Fruit fly (Drosophila melanogaster) whole organism, pupa: ENCODE data around the gene Zip71B.
A peak's percentile ranks its signal among the peaks of the same experiment; 100 is the strongest.

Source experiments
- CG10348 ChIP-seq: fragments of 200-800 bp; sonication (Bioruptor generic); IDR thresholded peaks from 2 replicates; pipeline ENCODE4 v1.3.6; 2022; ENCODE audit warnings: missing biosample characterization, missing genetic modification characterization
- CG12605 ChIP-seq: fragments of 200-800 bp; sonication (Bioruptor generic); IDR thresholded peaks from 2 replicates; pipeline ENCODE4 v1.3.6; 2022; ENCODE audit warnings: missing biosample characterization, missing genetic modification characterization
- CG13204 ChIP-seq: fragments of 200-800 bp; sonication (Bioruptor generic); optimal IDR thresholded peaks from 2 replicates; lab custom pipeline; 2018; ENCODE audit warnings: missing biosample characterization, mild to moderate bottlenecking, missing genetic modification characterization, moderate library complexity
- CG14655 ChIP-seq: fragments of 200-800 bp; sonication (Bioruptor generic); optimal IDR thresholded peaks from 3 replicates; lab custom pipeline; 2017; ENCODE audit warnings: mild to moderate bottlenecking, missing biosample characterization, missing genetic modification reagents, missing genetic modification characterization
- CG15710 ChIP-seq: fragments of 200-800 bp; sonication (Bioruptor generic); optimal IDR thresholded peaks from 2 replicates; lab custom pipeline; 2018; ENCODE audit warnings: missing biosample characterization, mild to moderate bottlenecking, missing genetic modification characterization, moderate library complexity
- CG17806 ChIP-seq: fragments of 200-800 bp; sonication (Bioruptor generic); optimal IDR thresholded peaks from 2 replicates; lab custom pipeline; 2018; ENCODE audit warnings: missing biosample characterization, mild to moderate bottlenecking, missing genetic modification characterization, moderate library complexity
- CG32121 ChIP-seq: fragments of 200-800 bp; sonication (Bioruptor generic); IDR thresholded peaks from 2 replicates; pipeline ENCODE4 v1.3.6; 2022; ENCODE audit warnings: missing biosample characterization, missing genetic modification characterization
- CG34367 ChIP-seq: fragments of 200-800 bp; sonication (Bioruptor generic); optimal IDR thresholded peaks from 2 replicates; lab custom pipeline; 2018; ENCODE audit warnings: missing biosample characterization, mild to moderate bottlenecking, missing genetic modification characterization
- CG4496 ChIP-seq: fragments of 200-800 bp; sonication (Bioruptor generic); IDR thresholded peaks from 3 replicates; pipeline ENCODE4 v1.3.6; 2022; ENCODE audit warnings: missing biosample characterization, missing genetic modification characterization
- CG8159 ChIP-seq: fragments of 200-800 bp; sonication (Bioruptor generic); optimal IDR thresholded peaks from 3 replicates; lab custom pipeline; 2018; ENCODE audit warnings: missing biosample characterization, mild to moderate bottlenecking, missing genetic modification characterization, moderate library complexity
- CG8301 ChIP-seq: fragments of 200-800 bp; sonication (Bioruptor generic); optimal IDR thresholded peaks from 2 replicates; lab custom pipeline; 2018; ENCODE audit warnings: missing biosample characterization, mild to moderate bottlenecking, missing genetic modification characterization
- CG9948 ChIP-seq: fragments of 200-800 bp; sonication (Bioruptor generic); optimal IDR thresholded peaks from 2 replicates; lab custom pipeline; 2018; ENCODE audit warnings: missing biosample characterization, mild to moderate bottlenecking, missing genetic modification characterization, moderate library complexity
- D1 ChIP-seq: fragments of 200-800 bp; sonication (Bioruptor generic); optimal IDR thresholded peaks from 2 replicates; lab custom pipeline; 2018; ENCODE audit warnings: missing biosample characterization, mild to moderate bottlenecking, missing genetic modification characterization, moderate library complexity
- EcR ChIP-seq: fragments of 200-800 bp; sonication (Bioruptor generic); optimal IDR thresholded peaks from 3 replicates; lab custom pipeline; 2019; ENCODE audit warnings: missing biosample characterization, missing genetic modification characterization, mild to moderate bottlenecking, moderate library complexity, missing genetic modification reagents
- Ets98B ChIP-seq: fragments of 200-800 bp; sonication (Bioruptor generic); IDR thresholded peaks from 2 replicates; pipeline ENCODE4 v1.3.6; 2022; ENCODE audit warnings: missing biosample characterization, missing genetic modification characterization
- Pif1A ChIP-seq: fragments of 200-800 bp; sonication (Bioruptor generic); optimal IDR thresholded peaks from 3 replicates; lab custom pipeline; 2016; ENCODE audit warnings: missing biosample characterization, missing genetic modification characterization
- Pif1B ChIP-seq: fragments of 200-800 bp; sonication (Bioruptor generic); optimal IDR thresholded peaks from 3 replicates; lab custom pipeline; 2016; ENCODE audit warnings: missing biosample characterization, missing genetic modification characterization
- Snoo ChIP-seq: fragments of 200-800 bp; sonication (Bioruptor generic); optimal IDR thresholded peaks from 3 replicates; lab custom pipeline; 2017; ENCODE audit warnings: missing biosample characterization, mild to moderate bottlenecking, missing genetic modification characterization, inconsistent platforms
- fd96Ca ChIP-seq: fragments of 200-800 bp; sonication (Bioruptor generic); IDR thresholded peaks from 3 replicates; pipeline ENCODE4 v1.3.6; 2022; ENCODE audit warnings: missing biosample characterization, missing genetic modification characterization
- gl ChIP-seq: fragments of 200-800 bp; sonication (Bioruptor generic); optimal IDR thresholded peaks from 2 replicates; lab custom pipeline; 2018; ENCODE audit warnings: missing biosample characterization, mild to moderate bottlenecking, missing genetic modification characterization
- rn ChIP-seq: fragments of 200-800 bp; sonication (Bioruptor generic); IDR thresholded peaks from 2 replicates; pipeline ENCODE4 v1.3.6; 2022; ENCODE audit warnings: missing biosample characterization, missing genetic modification characterization

The Zip71B gene

dm6 chr3L:14984521-14985150, 7.5 kb upstream of the Zip71B start, which contains the start of gene mnd:
mnd (plus strand) TSS chr3L:14985100.
- TF ChIP-seq CG12605 (peak; percentile 93), Pif1A (GFP tag; lab: Kevin White, UChicago) (peak; percentile 84), CG14655 (GFP tag; lab: Kevin White, UChicago) (peak; percentile 89), CG9948 (peak; percentile 81), CG8159 (peak; percentile 79), CG13204 (GFP tag; lab: Kevin White, UChicago) (no peak), EcR (GFP tag; lab: Kevin White, UChicago) (peak; percentile 89), CG8301 (peak; percentile 93), D1 (peak; percentile 49), CG17806 (peak; percentile 85), Ets98B (GFP tag; lab: Robert Waterston, UW) (peak; percentile 95), CG10348 (GFP tag; lab: Robert Waterston, UW) (peak; percentile 44; the same call in 1 of the 2 replicates), CG15710 (peak; percentile 74), rn (GFP tag; lab: Robert Waterston, UW) (no peak; the same call in 1 of the 2 replicates), CG34367 (peak; percentile 75), Snoo (tag; lab: Kevin White, UChicago) (peak; percentile 47), CG32121 (GFP tag; lab: Robert Waterston, UW) (peak; percentile 91), Pif1B (GFP tag; lab: Kevin White, UChicago) (peak; percentile 71), gl (tag; lab: Kevin White, UChicago) (peak; percentile 40), CG4496 (GFP tag; lab: Robert Waterston, UW) (peak; percentile 95), fd96Ca (GFP tag; lab: Robert Waterston, UW) (no peak)

DNA sequence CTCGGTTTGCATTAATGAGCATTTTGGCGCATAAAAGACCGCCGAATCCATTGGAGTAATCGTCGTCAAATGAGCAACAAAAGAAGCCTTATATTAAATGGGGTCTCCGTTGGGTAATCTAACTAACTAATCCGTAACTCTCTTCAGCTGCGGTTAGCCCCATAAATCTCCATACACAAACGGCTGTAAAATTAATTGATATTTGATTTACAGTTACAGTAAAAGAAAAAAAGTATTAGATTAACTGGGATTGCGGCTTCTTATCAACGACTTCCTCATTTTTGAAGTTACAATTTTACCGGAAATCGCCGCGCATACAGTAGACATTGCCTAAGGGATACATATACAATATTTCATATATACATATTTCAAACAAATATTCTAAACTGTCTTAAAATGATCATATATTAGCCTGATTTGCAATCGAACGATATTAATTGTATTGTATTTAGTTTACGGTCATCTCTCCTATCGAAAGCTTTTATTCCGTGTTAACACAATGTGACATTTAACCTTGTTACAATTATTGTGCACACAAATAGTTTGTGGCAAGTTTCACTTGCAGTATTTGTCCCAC, 5.7 kb upstream of the Zip71B start:
- TF ChIP-seq CG9948, result no peak
- no peak for TF ChIP-seq CG14655 (GFP tag; lab: Kevin White, UChicago)
- TF ChIP-seq CG8301, result no peak
- no peak for TF ChIP-seq Pif1A (GFP tag; lab: Kevin White, UChicago)
- TF ChIP-seq CG15710, result no peak

DNA sequence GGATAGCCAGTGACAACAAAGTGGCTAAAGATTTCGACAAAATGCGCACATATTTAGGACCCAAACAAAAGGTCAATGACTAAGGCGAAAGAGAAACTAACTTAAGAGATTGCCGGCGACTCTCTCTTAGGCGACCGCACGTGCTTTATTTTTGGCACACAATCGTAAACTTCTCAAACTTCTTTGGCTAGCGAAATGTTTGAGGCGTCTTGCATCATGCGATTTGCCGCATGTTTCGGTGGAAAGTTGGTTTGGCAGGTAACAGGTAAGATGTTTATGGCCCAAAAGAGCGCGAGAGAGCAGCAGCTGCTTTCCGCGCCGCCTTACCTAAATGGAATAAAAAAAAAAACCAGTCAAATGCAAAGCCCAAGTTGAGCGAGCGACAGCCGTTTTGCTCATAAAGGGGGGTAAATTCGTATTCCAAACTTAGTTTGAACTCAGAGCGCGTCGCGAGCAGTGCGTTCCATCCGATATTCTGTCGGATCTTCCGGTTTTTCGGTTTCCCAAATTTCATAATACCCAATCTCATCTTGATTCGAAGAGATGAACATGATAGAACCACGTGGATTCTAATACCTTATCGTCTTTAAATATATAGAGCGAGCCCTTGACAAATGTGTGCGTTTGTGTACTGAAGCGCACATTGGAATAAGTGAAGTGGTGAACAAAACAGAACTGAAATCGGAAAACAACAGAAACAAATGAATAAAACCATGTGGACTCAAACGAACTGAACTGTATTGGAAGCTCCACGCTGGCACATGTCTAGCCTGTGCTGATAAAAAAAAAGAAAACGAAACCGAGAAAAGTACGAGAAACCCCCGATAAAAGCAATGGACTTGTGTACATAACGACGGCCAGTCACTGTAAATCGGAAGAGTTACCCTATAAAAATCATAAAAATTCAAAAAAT, 4.8 kb upstream of the Zip71B start:
- TF ChIP-seq Ets98B (GFP tag; lab: Robert Waterston, UW) (peak; percentile 30; the same call in 1 of the 2 replicates), CG12605 (no peak), EcR (GFP tag; lab: Kevin White, UChicago) (peak; percentile 47), gl (tag; lab: Kevin White, UChicago) (no peak), CG8159 (no peak), rn (GFP tag; lab: Robert Waterston, UW) (no peak), Pif1B (GFP tag; lab: Kevin White, UChicago) (no peak), CG17806 (no peak), CG15710 (no peak), D1 (no peak)

DNA sequence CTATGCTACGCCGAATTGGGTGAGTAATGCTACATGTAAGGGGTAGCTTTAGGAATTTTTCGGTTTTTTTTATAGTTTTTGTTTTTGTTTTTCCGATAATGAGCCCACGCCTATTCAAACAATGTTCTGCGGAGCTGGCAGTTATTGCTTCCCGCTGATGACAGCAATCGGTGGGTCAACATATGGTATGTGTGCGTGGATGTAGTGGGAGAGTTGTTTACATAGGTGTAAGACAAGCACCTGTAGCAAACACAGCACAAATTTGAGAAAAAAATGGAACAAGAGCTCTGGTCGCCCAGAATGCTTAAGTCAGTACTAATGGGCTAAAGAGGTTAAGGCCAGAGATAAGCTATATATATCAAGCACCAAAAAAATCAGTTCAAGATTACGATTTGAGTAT, 3.9 kb upstream of the Zip71B start:
- no peak for TF ChIP-seq CG12605
- TF ChIP-seq rn (GFP tag; lab: Robert Waterston, UW), result no peak
- TF ChIP-seq EcR (GFP tag; lab: Kevin White, UChicago), result no peak
- no peak for TF ChIP-seq CG15710
- no peak for TF ChIP-seq CG10348 (GFP tag; lab: Robert Waterston, UW)
- no peak for TF ChIP-seq CG13204 (GFP tag; lab: Kevin White, UChicago)
- TF ChIP-seq Snoo (tag; lab: Kevin White, UChicago), result no peak
- TF ChIP-seq CG8159, result no peak
- TF ChIP-seq Ets98B (GFP tag; lab: Robert Waterston, UW), result no peak
- no peak for TF ChIP-seq CG14655 (GFP tag; lab: Kevin White, UChicago)
- no peak for TF ChIP-seq Pif1A (GFP tag; lab: Kevin White, UChicago)
- TF ChIP-seq CG9948, result no peak
- TF ChIP-seq fd96Ca (GFP tag; lab: Robert Waterston, UW), result no peak
- TF ChIP-seq CG34367, result no peak

- TF ChIP-seq CG12605 (no peak), Ets98B (GFP tag; lab: Robert Waterston, UW) (no peak), Pif1B (GFP tag; lab: Kevin White, UChicago) (no peak), CG14655 (GFP tag; lab: Kevin White, UChicago) (no peak), EcR (GFP tag; lab: Kevin White, UChicago) (no peak), gl (tag; lab: Kevin White, UChicago) (no peak), CG10348 (GFP tag; lab: Robert Waterston, UW) (no peak), Pif1A (GFP tag; lab: Kevin White, UChicago) (no peak), CG17806 (no peak), CG13204 (GFP tag; lab: Kevin White, UChicago) (no peak), CG8301 (no peak), CG34367 (no peak), CG9948 (no peak), CG15710 (no peak)
Observed at dm6 chr3L:14989879-14990278, 2.2 kb upstream of the Zip71B start.
